Fruit fly (Drosophila melanogaster) whole organism, adult: ENCODE results near the gene CG14961.

ENCODE experiments used
- CG5204 ChIP-seq: fragments of 200-800 bp; sonication (Bioruptor generic); optimal IDR thresholded peaks from 2 replicates; lab custom pipeline; 2016; ENCODE audit warnings: missing biosample characterization, missing genetic modification characterization
- bab1 ChIP-seq: fragments of 200-800 bp; sonication (Bioruptor generic); optimal IDR thresholded peaks from 3 replicates; lab custom pipeline; 2019; ENCODE audit warnings: missing biosample characterization, mild to moderate bottlenecking, missing genetic modification characterization, moderate library complexity

dm6 chr3L:3348956-3349824 lies 19.3 kb downstream of the CG14961 start:
- TF ChIP-seq CG5204 (GFP tag; lab: Kevin White, UChicago) = no peak
- TF ChIP-seq bab1 = no peak
